Worm (Caenorhabditis elegans): Measurements from ENCODE around the gene srh-31.

Gene srh-31

ce11 chrV:17706217-17706806 lies 810 bp upstream of the srh-31 start:
- no peak for TF ChIP-seq tbx-8 (GFP tag; optimal IDR thresholded peaks at IDR 0.05)
- TF ChIP-seq M03D4.4 (tag; optimal IDR thresholded peaks at IDR 0.05) = no peak
- no peak for TF ChIP-seq ceh-83 (GFP tag; optimal IDR thresholded peaks at IDR 0.05)
- TF ChIP-seq flh-1 (GFP tag; optimal IDR thresholded peaks at IDR 0.05) = no peak
- no peak for TF ChIP-seq elt-3 (tag; optimal IDR thresholded peaks at IDR 0.05)
- TF ChIP-seq nhr-28 (tag; optimal IDR thresholded peaks at IDR 0.05) = no peak
- no peak for TF ChIP-seq nhr-12 (tag; optimal IDR thresholded peaks at IDR 0.05)
- TF ChIP-seq hlh-1 (tag; optimal IDR thresholded peaks at IDR 0.05) = no peak

ce11 chrV:17712349-17712748 lies 5.2 kb downstream of the srh-31 start:
- TF ChIP-seq ceh-43 (GFP tag; optimal IDR thresholded peaks at IDR 0.05) = no peak
- TF ChIP-seq unc-120 (tag; optimal IDR thresholded peaks at IDR 0.05; ENCODE audit: poor library complexity, severe bottlenecking) = no peak
- no peak for TF ChIP-seq drap-1 (GFP tag; optimal IDR thresholded peaks at IDR 0.05)
- no peak for TF ChIP-seq nhr-12 (tag; optimal IDR thresholded peaks at IDR 0.05)
- TF ChIP-seq cnd-1 (tag; optimal IDR thresholded peaks at IDR 0.05) = no peak
- TF ChIP-seq sptf-1 (tag; optimal IDR thresholded peaks at IDR 0.05) = no peak
- no peak for TF ChIP-seq hlh-1 (tag; optimal IDR thresholded peaks at IDR 0.05)

ce11 chrV:17714330-17714729 lies 7.2 kb downstream of the srh-31 start, which contains the start of gene twk-33:
Gene twk-33 (minus strand): TSS chrV:17714377.
- TF ChIP-seq nhr-237 (tag; optimal IDR thresholded peaks at IDR 0.05) = no peak
- no peak for TF ChIP-seq lin-13 (tag; optimal IDR thresholded peaks at IDR 0.05)
- no peak for TF ChIP-seq unc-62 (GFP tag; optimal IDR thresholded peaks at IDR 0.05)
- no peak for TF ChIP-seq ceh-83 (GFP tag; optimal IDR thresholded peaks at IDR 0.05)
- no peak for TF ChIP-seq blmp-1 (tag; optimal IDR thresholded peaks at IDR 0.05)
- no peak for TF ChIP-seq ceh-39 (tag; optimal IDR thresholded peaks at IDR 0.05)
- TF ChIP-seq tbx-8 (GFP tag; optimal IDR thresholded peaks at IDR 0.05) = no peak
- no peak for TF ChIP-seq snpc-4 (tag; optimal IDR thresholded peaks at IDR 0.05)
- no peak for TF ChIP-seq ces-1 (GFP tag; optimal IDR thresholded peaks at IDR 0.05)
- TF ChIP-seq pha-4 (tag; optimal IDR thresholded peaks at IDR 0.05) = no peak
- TF ChIP-seq bed-3 (GFP tag; optimal IDR thresholded peaks at IDR 0.05) = no peak

ce11 chrV:17718647-17719046 lies 11.5 kb downstream of the srh-31 start, which contains the start of gene str-77:
Gene str-77 (plus strand): TSS chrV:17718947.
- no peak for TF ChIP-seq blmp-1 (tag; optimal IDR thresholded peaks at IDR 0.05)
- no peak for TF ChIP-seq lin-32 (GFP tag; optimal IDR thresholded peaks at IDR 0.05)
- no peak for TF ChIP-seq ceh-83 (GFP tag; optimal IDR thresholded peaks at IDR 0.05)
- no peak for TF ChIP-seq lsy-2 (tag; optimal IDR thresholded peaks at IDR 0.05)
- TF ChIP-seq ham-2 (GFP tag; optimal IDR thresholded peaks at IDR 0.05) = no peak
- no peak for TF ChIP-seq unc-62 (GFP tag; optimal IDR thresholded peaks at IDR 0.05)

- TF ChIP-seq ceh-43 (GFP tag; optimal IDR thresholded peaks at IDR 0.05) (no peak), ces-1 (GFP tag; optimal IDR thresholded peaks at IDR 0.05) (no peak), nhr-2 (tag; optimal IDR thresholded peaks at IDR 0.05) (no peak), drap-1 (GFP tag; optimal IDR thresholded peaks at IDR 0.05) (no peak), snpc-4 (tag; optimal IDR thresholded peaks at IDR 0.05) (no peak), nhr-28 (tag; optimal IDR thresholded peaks at IDR 0.05) (no peak), bed-3 (GFP tag; optimal IDR thresholded peaks at IDR 0.05) (no peak), sptf-1 (tag; optimal IDR thresholded peaks at IDR 0.05) (no peak), zip-8 (tag; optimal IDR thresholded peaks at IDR 0.05) (no peak), elt-3 (tag; optimal IDR thresholded peaks at IDR 0.05) (no peak), nhr-12 (tag; optimal IDR thresholded peaks at IDR 0.05) (no peak), mep-1 (tag; optimal IDR thresholded peaks at IDR 0.05) (no peak), tbx-8 (GFP tag; optimal IDR thresholded peaks at IDR 0.05) (no peak), M03D4.4 (tag; optimal IDR thresholded peaks at IDR 0.05) (no peak), unc-62 (GFP tag; optimal IDR thresholded peaks at IDR 0.05) (no peak), pha-4 (tag; optimal IDR thresholded peaks at IDR 0.05) (no peak), lsy-2 (tag; optimal IDR thresholded peaks at IDR 0.05) (no peak)
Observed at ce11 chrV:17721709-17722108, 14.6 kb downstream of the srh-31 start.

- no peak for TF ChIP-seq ceh-43 (GFP tag; optimal IDR thresholded peaks at IDR 0.05)
Observed at ce11 chrV:17722553-17722952, 15.4 kb downstream of the srh-31 start.
